Fruit fly (Drosophila melanogaster) whole organism: ENCODE measurements around the gene CG14518.

Experiments used
- CG8478 ChIP-seq: fragments of >200 bp; optimal IDR thresholded peaks from 2 replicates; lab custom pipeline; 2018; ENCODE audit warnings: inconsistent platforms
- EcR ChIP-seq, 2 experiments: fragments of >200 bp; optimal IDR thresholded peaks; 2 replicates each; lab custom pipeline; 2017; ENCODE audit warnings: missing biosample characterization in 2 of 2, missing genetic modification characterization in 2 of 2, missing genetic modification reagents in 2 of 2
- psq ChIP-seq: fragments of >200 bp; optimal IDR thresholded peaks from 2 replicates; lab custom pipeline; 2017

DNA sequence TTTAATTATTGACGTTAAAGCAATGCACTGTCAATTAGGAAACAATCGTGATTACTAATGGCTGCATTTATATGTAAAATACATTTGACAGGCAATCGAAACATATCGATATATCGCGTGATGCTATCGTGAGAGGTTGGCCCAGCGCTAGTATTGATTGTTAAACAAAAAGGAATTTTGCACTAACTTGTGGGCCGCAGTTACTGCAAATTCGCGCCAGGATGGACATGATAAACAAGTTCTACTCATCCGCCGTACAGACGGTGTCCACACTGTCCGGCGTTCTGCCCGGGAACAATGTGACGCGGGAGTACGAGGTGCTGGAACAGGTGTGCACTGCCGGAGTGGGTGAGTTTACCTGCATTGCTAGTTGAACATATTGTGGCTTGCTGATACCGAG, 2.4 kb downstream of the CG14518 start, which contains the start of the genes eIF4E6 and CG1951:
- TF ChIP-seq EcR (GFP tag; optimal IDR thresholded peaks at IDR 0.05; lab: Kevin White, UChicago): no peak
- TF ChIP-seq CG8478 (lab: Kevin White, UChicago): no peak
- no peak for TF ChIP-seq psq (lab: Kevin White, UChicago)
